Worm (Caenorhabditis elegans): ENCODE results near the gene nhr-188.
A peak's percentile ranks its signal among the peaks of the same experiment; 100 is the strongest.

nhr-188 gene

DNA sequence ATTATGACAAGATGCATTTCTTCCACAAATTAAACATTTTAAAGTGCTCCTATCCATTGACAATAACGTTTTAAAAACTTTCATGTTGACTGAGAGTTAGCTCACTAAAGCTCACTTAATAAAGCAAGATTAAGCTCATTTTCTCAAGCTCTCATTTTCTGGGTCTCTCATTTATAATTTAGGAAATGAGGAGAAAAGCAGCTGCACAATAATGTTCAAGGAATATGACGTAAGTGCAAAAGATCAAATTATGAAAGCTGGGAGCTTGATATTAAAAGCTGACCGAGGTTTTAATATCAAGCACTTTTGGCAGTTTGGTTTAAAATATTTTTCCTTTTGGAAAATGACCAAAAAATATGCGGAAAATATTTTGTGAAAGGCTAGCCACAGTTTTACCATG is at the start of gene nhr-188:
nhr-188 (minus strand) TSS at position 84 of the 400 bp plus-strand sequence.
- no peak for TF ChIP-seq pha-4 (tag; optimal IDR thresholded peaks at IDR 0.05)
- peak; percentile 41 for TF ChIP-seq ces-1 (GFP tag; optimal IDR thresholded peaks at IDR 0.05)

ce11 chrV:3905841-3906240 is 48.2 kb upstream of the nhr-188 start, which contains the start of gene nhr-156:
TSS of gene nhr-156 (plus strand) at chrV:3906106.
- no peak for TF ChIP-seq tbx-8 (GFP tag; optimal IDR thresholded peaks at IDR 0.05)
- no peak for TF ChIP-seq lsy-2 (tag; optimal IDR thresholded peaks at IDR 0.05)
- TF ChIP-seq lin-13 (tag; optimal IDR thresholded peaks at IDR 0.05) = no peak

DNA sequence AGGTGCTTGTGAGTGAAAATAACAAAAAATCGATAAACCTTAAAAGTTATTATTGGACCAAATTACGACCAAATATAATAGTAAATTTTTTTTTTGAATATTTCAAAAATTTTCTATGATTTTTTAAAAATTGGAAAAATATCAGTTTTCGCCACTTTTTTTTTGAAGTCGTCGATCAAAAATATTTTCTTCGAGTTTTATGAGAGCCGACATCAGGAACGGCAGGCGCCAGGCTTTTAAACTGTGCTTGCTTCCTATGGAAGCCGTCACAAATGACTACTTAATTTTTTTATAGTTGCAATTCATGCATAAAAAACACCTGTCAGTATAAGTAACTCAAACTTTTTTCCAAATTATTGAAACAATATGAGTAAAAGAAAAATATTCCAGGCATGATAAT is 45.8 kb upstream of the nhr-188 start:
- TF ChIP-seq unc-62 (GFP tag; optimal IDR thresholded peaks at IDR 0.05) = no peak
- TF ChIP-seq mep-1 (tag; optimal IDR thresholded peaks at IDR 0.05) = no peak
- no peak for TF ChIP-seq snpc-4 (tag; optimal IDR thresholded peaks at IDR 0.05)
- TF ChIP-seq unc-120 (tag; optimal IDR thresholded peaks at IDR 0.05; ENCODE audit: poor library complexity, severe bottlenecking) = no peak
- TF ChIP-seq M03D4.4 (tag; optimal IDR thresholded peaks at IDR 0.05) = no peak
- TF ChIP-seq lin-13 (tag; optimal IDR thresholded peaks at IDR 0.05) = no peak
- TF ChIP-seq zip-8 (tag; optimal IDR thresholded peaks at IDR 0.05) = no peak
- TF ChIP-seq tbx-8 (GFP tag; optimal IDR thresholded peaks at IDR 0.05) = no peak
- TF ChIP-seq pha-4 (tag; optimal IDR thresholded peaks at IDR 0.05) = no peak
- no peak for TF ChIP-seq ham-2 (GFP tag; optimal IDR thresholded peaks at IDR 0.05)
- TF ChIP-seq nhr-2 (tag; optimal IDR thresholded peaks at IDR 0.05) = no peak
- TF ChIP-seq bed-3 (GFP tag; optimal IDR thresholded peaks at IDR 0.05) = no peak
- no peak for TF ChIP-seq elt-1 (tag; optimal IDR thresholded peaks at IDR 0.05; ENCODE audit: borderline replicate concordance, insufficient read depth)
- no peak for TF ChIP-seq mls-2 (tag; optimal IDR thresholded peaks at IDR 0.05)
- TF ChIP-seq ztf-11 (tag; optimal IDR thresholded peaks at IDR 0.05) = no peak
- no peak for TF ChIP-seq flh-1 (GFP tag; optimal IDR thresholded peaks at IDR 0.05)
- TF ChIP-seq lsy-2 (tag; optimal IDR thresholded peaks at IDR 0.05) = no peak
- TF ChIP-seq mab-5 (tag; optimal IDR thresholded peaks at IDR 0.05) = no peak
- TF ChIP-seq nhr-76 (tag; optimal IDR thresholded peaks at IDR 0.05) = no peak
- TF ChIP-seq drap-1 (GFP tag; optimal IDR thresholded peaks at IDR 0.05) = no peak

- TF ChIP-seq bed-3 (GFP tag; optimal IDR thresholded peaks at IDR 0.05) (no peak), ces-1 (GFP tag; optimal IDR thresholded peaks at IDR 0.05) (no peak), unc-120 (tag; optimal IDR thresholded peaks at IDR 0.05; ENCODE audit: poor library complexity, severe bottlenecking) (no peak), lsy-2 (tag; optimal IDR thresholded peaks at IDR 0.05) (no peak), mep-1 (tag; optimal IDR thresholded peaks at IDR 0.05) (no peak), snpc-4 (tag; optimal IDR thresholded peaks at IDR 0.05) (no peak), nhr-2 (tag; optimal IDR thresholded peaks at IDR 0.05) (no peak), M03D4.4 (tag; optimal IDR thresholded peaks at IDR 0.05) (no peak), tbx-8 (GFP tag; optimal IDR thresholded peaks at IDR 0.05) (no peak), sptf-1 (tag; optimal IDR thresholded peaks at IDR 0.05) (no peak), flh-1 (GFP tag; optimal IDR thresholded peaks at IDR 0.05) (no peak), lin-32 (GFP tag; optimal IDR thresholded peaks at IDR 0.05) (no peak), pha-4 (tag; optimal IDR thresholded peaks at IDR 0.05) (no peak), zip-8 (tag; optimal IDR thresholded peaks at IDR 0.05) (no peak), drap-1 (GFP tag; optimal IDR thresholded peaks at IDR 0.05) (no peak), mls-2 (tag; optimal IDR thresholded peaks at IDR 0.05) (no peak)
Measured at ce11 chrV:3902458-3903157, 44.9 kb upstream of the nhr-188 start, which contains the start of the genes str-229 and srh-190. TSS of gene str-229 (minus strand) at chrV:3902558. TSS of gene srh-190 (plus strand) at chrV:3903107.

DNA sequence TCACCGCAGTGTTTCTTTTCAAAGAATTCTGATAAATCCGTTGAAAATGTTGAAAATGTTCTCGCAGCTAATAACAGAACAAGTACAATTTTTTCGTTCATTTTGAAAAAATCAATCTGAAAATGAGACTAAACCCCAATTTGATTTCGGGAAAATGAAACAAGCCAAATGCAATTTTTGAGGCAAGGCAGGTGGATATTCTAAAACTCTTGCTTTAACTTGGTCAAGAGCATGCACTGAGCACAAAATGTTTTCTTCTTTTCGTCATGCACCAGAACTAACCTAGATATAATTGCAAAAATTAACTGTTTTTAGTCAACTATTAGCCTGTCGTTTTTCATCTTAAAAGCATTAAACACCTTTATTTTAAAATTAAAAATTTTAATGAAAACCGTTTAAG is 42.4 kb upstream of the nhr-188 start, which contains the start of gene irld-22:
irld-22 (minus strand) TSS at position 101 of the 400 bp plus-strand sequence.
- TF ChIP-seq flh-1 (GFP tag; optimal IDR thresholded peaks at IDR 0.05) (no peak), ceh-39 (tag; optimal IDR thresholded peaks at IDR 0.05) (no peak), bed-3 (GFP tag; optimal IDR thresholded peaks at IDR 0.05) (no peak), nhr-12 (tag; optimal IDR thresholded peaks at IDR 0.05) (no peak), nhr-76 (tag; optimal IDR thresholded peaks at IDR 0.05) (no peak), snpc-4 (tag; optimal IDR thresholded peaks at IDR 0.05) (no peak), unc-62 (GFP tag; optimal IDR thresholded peaks at IDR 0.05) (no peak), zip-8 (tag; optimal IDR thresholded peaks at IDR 0.05) (no peak), nhr-2 (tag; optimal IDR thresholded peaks at IDR 0.05) (no peak), drap-1 (GFP tag; optimal IDR thresholded peaks at IDR 0.05) (no peak), ztf-11 (tag; optimal IDR thresholded peaks at IDR 0.05) (no peak), sptf-1 (tag; optimal IDR thresholded peaks at IDR 0.05) (no peak), lin-32 (GFP tag; optimal IDR thresholded peaks at IDR 0.05) (no peak), elt-1 (tag; optimal IDR thresholded peaks at IDR 0.05; ENCODE audit: borderline replicate concordance, insufficient read depth) (no peak), nhr-237 (tag; optimal IDR thresholded peaks at IDR 0.05) (no peak), ces-1 (GFP tag; optimal IDR thresholded peaks at IDR 0.05) (no peak), ceh-83 (GFP tag; optimal IDR thresholded peaks at IDR 0.05) (no peak)
